Fruit fly (Drosophila melanogaster) whole organism, prepupa: ENCODE results near the gene CycY.

Experiments
- CG32006 ChIP-seq: fragments of 200-800 bp; sonication (Bioruptor generic); optimal IDR thresholded peaks from 3 replicates; lab custom pipeline; 2017; ENCODE audit warnings: missing biosample characterization, mild to moderate bottlenecking, missing genetic modification characterization
- CG7368 ChIP-seq: fragments of 200-800 bp; sonication (Bioruptor generic); optimal IDR thresholded peaks from 3 replicates; lab custom pipeline; 2016; ENCODE audit warnings: missing biosample characterization, missing genetic modification characterization
- CG8119 ChIP-seq: fragments of 200-800 bp; sonication (Bioruptor generic); IDR thresholded peaks from 3 replicates; pipeline ENCODE4 v1.3.6; 2022; ENCODE audit warnings: missing biosample characterization, missing genetic modification characterization

- TF ChIP-seq CG8119 (GFP tag; lab: Robert Waterston, UW) = no peak
- no peak for TF ChIP-seq CG7368
- no peak for TF ChIP-seq CG32006 (GFP tag; lab: Kevin White, UChicago)
Observed at dm6 chr2L:11841538-11841937, 28.0 kb upstream of the CycY start.
